Worm (Caenorhabditis elegans) whole organism, midembryonic: ENCODE results near the gene xbx-5.

ENCODE experiments used
- T22C8.4 ChIP-seq: fragments of 200-800 bp; sonication (Bioruptor generic); IDR thresholded peaks from 2 replicates; pipeline ENCODE4 v1.3.6; 2022; ENCODE audit warnings: missing genetic modification characterization, missing compliant biosample characterization
- cog-1 ChIP-seq: sonication (generic microtip); optimal IDR thresholded peaks from 2 replicates; lab custom pipeline; 2016; ENCODE audit warnings: missing genetic modification characterization, missing compliant biosample characterization
- flt-1 ChIP-seq: fragments of 200-800 bp; sonication (Bioruptor generic); IDR thresholded peaks from 2 replicates; pipeline ENCODE4 v1.3.6; 2022; ENCODE audit warnings: missing genetic modification characterization, missing compliant biosample characterization
- klf-2 ChIP-seq: fragments of 200-800 bp; sonication (Bioruptor generic); conservative IDR thresholded peaks from 2 replicates; pipeline ENCODE4 v1.3.6; 2022; ENCODE audit warnings: missing genetic modification reagents, missing genetic modification characterization, missing compliant biosample characterization
- tab-1 ChIP-seq: fragments of 200-800 bp; sonication (Bioruptor generic); IDR thresholded peaks from 2 replicates; pipeline ENCODE4 v1.3.6; 2022; ENCODE audit warnings: missing genetic modification characterization, missing compliant biosample characterization
- ztf-23 ChIP-seq: fragments of 200-800 bp; sonication (Bioruptor generic); IDR thresholded peaks from 2 replicates; pipeline ENCODE4 v1.3.6; 2022; ENCODE audit warnings: missing genetic modification reagents, missing genetic modification characterization, missing compliant biosample characterization
- ztf-29 ChIP-seq: fragments of 200-800 bp; sonication (Bioruptor generic); IDR thresholded peaks from 2 replicates; pipeline ENCODE4 v1.3.6; 2022; ENCODE audit warnings: missing genetic modification reagents, missing genetic modification characterization, missing compliant biosample characterization

- TF ChIP-seq ztf-29 = no peak
- TF ChIP-seq ztf-23 (GFP tag; lab: Robert Waterston, UW) = no peak
- TF ChIP-seq cog-1 (tag; lab: Kevin White, UChicago) = no peak
- TF ChIP-seq flt-1 (GFP tag; lab: Robert Waterston, UW) = no peak
- TF ChIP-seq T22C8.4 (GFP tag; lab: Robert Waterston, UW) = no peak
- TF ChIP-seq tab-1 (GFP tag; lab: Robert Waterston, UW) = no peak
- no peak for TF ChIP-seq klf-2
Observed at ce11 chrIII:3800240-3800933, 3.9 kb downstream of the xbx-5 start, which contains the start of gene mtm-3.
